Fruit fly (Drosophila melanogaster): ENCODE measurements around the gene RecQ4.

- TF ChIP-seq Dfd (GFP tag; optimal IDR thresholded peaks at IDR 0.05) = no peak
- no peak for TF ChIP-seq lab (GFP tag; optimal IDR thresholded peaks at IDR 0.05)
- TF ChIP-seq sna (GFP tag; IDR thresholded peaks at IDR 0.05; ENCODE audit: partially characterized antibody) = peak; percentile 22; the same call in 1 of the 2 replicates
- TF ChIP-seq tgo (GFP tag; IDR thresholded peaks at IDR 0.05) = no peak
- TF ChIP-seq Meics (GFP tag; optimal IDR thresholded peaks at IDR 0.05) = no peak
- TF ChIP-seq chinmo (GFP tag; IDR thresholded peaks at IDR 0.05; ENCODE audit: partially characterized antibody) = peak; percentile 72; the same call in 1 of the 4 replicates
- no peak for TF ChIP-seq ro (GFP tag; IDR thresholded peaks at IDR 0.05)
Measured at dm6 chr3L:8180464-8181137, 4.8 kb upstream of the RecQ4 start, which contains the start of the genes mthl7 and Uxs.
